Worm (Caenorhabditis elegans): ENCODE results near the gene unc-41.

ce11 chrV:10002720-10003119, 26.7 kb upstream of the unc-41 start:
- TF ChIP-seq flt-1 (GFP tag; IDR thresholded peaks at IDR 0.05) (no peak), T22C8.4 (GFP tag; IDR thresholded peaks at IDR 0.05) (no peak), tab-1 (GFP tag; IDR thresholded peaks at IDR 0.05) (no peak), ztf-23 (GFP tag; IDR thresholded peaks at IDR 0.05) (no peak), ztf-29 (GFP tag; IDR thresholded peaks at IDR 0.05) (no peak), cog-1 (tag; optimal IDR thresholded peaks at IDR 0.05) (no peak), klf-2 (GFP tag; conservative IDR thresholded peaks at IDR 0.05) (no peak), ref-1 (GFP tag; conservative IDR thresholded peaks at IDR 0.05) (no peak)
